Fruit fly (Drosophila melanogaster) whole organism, embryonic: Measurements from ENCODE around the gene fwd.

Experiments
- Asciz ChIP-seq: fragments of 200-800 bp; sonication (Bioruptor generic); optimal IDR thresholded peaks from 2 replicates; lab custom pipeline; 2017; ENCODE audit warnings: missing biosample characterization, mild to moderate bottlenecking, missing genetic modification characterization, missing genetic modification reagents
- C15 ChIP-seq: fragments of 200-800 bp; sonication (Bioruptor generic); IDR thresholded peaks from 3 replicates; pipeline ENCODE4 v1.3.6; 2022; ENCODE audit warnings: missing biosample characterization, missing genetic modification characterization
- CG12659 ChIP-seq: fragments of 200-800 bp; sonication (Bioruptor generic); optimal IDR thresholded peaks from 3 replicates; lab custom pipeline; 2017; ENCODE audit warnings: mild to moderate bottlenecking, missing biosample characterization, missing genetic modification reagents, missing genetic modification characterization
- CG13296 ChIP-seq: fragments of 200-800 bp; sonication (Bioruptor generic); optimal IDR thresholded peaks from 3 replicates; lab custom pipeline; 2018; ENCODE audit warnings: missing biosample characterization, mild to moderate bottlenecking, missing genetic modification characterization
- CG13894 ChIP-seq: fragments of 200-800 bp; sonication (Bioruptor generic); optimal IDR thresholded peaks from 3 replicates; lab custom pipeline; 2018; ENCODE audit warnings: missing biosample characterization, mild to moderate bottlenecking, missing genetic modification characterization, moderate library complexity
- CG14014 ChIP-seq: fragments of 200-800 bp; sonication (Bioruptor generic); IDR thresholded peaks from 2 replicates; pipeline ENCODE4 v1.3.6; 2022; ENCODE audit warnings: missing biosample characterization, missing genetic modification characterization
- CG15514 ChIP-seq: fragments of 200-800 bp; sonication (Bioruptor generic); optimal IDR thresholded peaks from 3 replicates; lab custom pipeline; 2017; ENCODE audit warnings: missing biosample characterization, missing genetic modification characterization, mild to moderate bottlenecking, moderate library complexity, missing genetic modification reagents
- CG16813 ChIP-seq: fragments of 200-800 bp; sonication (Bioruptor generic); IDR thresholded peaks from 3 replicates; pipeline ENCODE4 v1.3.6; 2022; ENCODE audit warnings: missing biosample characterization, missing genetic modification characterization; ENCODE audit not compliant: partially characterized antibody
- CG17361 ChIP-seq: fragments of 200-800 bp; sonication (Bioruptor generic); IDR thresholded peaks from 3 replicates; pipeline ENCODE4 v1.3.6; 2022; ENCODE audit warnings: missing biosample characterization, missing genetic modification characterization
- CG17612 ChIP-seq: fragments of 200-800 bp; sonication (Bioruptor generic); IDR thresholded peaks from 2 replicates; pipeline ENCODE4 v1.3.6; 2022; ENCODE audit warnings: missing biosample characterization, missing genetic modification characterization
- CG17802 ChIP-seq: fragments of 200-800 bp; sonication (Bioruptor generic); optimal IDR thresholded peaks from 2 replicates; lab custom pipeline; 2018; ENCODE audit warnings: missing biosample characterization, mild to moderate bottlenecking, missing genetic modification characterization, moderate library complexity
- CG2129 ChIP-seq: fragments of 200-800 bp; sonication (Bioruptor generic); IDR thresholded peaks from 2 replicates; pipeline ENCODE4 v1.3.6; 2022; ENCODE audit warnings: missing biosample characterization, missing genetic modification characterization; ENCODE audit not compliant: partially characterized antibody
- CG30020 ChIP-seq: fragments of 200-800 bp; optimal IDR thresholded peaks from 2 replicates; lab custom pipeline; 2019; ENCODE audit warnings: missing biosample characterization, mild to moderate bottlenecking, missing genetic modification characterization, moderate library complexity
- CG30431 ChIP-seq: fragments of 200-800 bp; sonication (Bioruptor generic); optimal IDR thresholded peaks from 2 replicates; lab custom pipeline; 2017; ENCODE audit warnings: missing biosample characterization, missing genetic modification characterization
- CG3281 ChIP-seq: fragments of 200-800 bp; sonication (Bioruptor generic); optimal IDR thresholded peaks from 3 replicates; lab custom pipeline; 2017; ENCODE audit warnings: missing biosample characterization, mild to moderate bottlenecking, missing genetic modification characterization
- CG42726 ChIP-seq: fragments of 200-800 bp; sonication (Bioruptor generic); IDR thresholded peaks from 2 replicates; pipeline ENCODE4 v1.3.6; 2022; ENCODE audit warnings: missing biosample characterization, missing genetic modification characterization; ENCODE audit not compliant: partially characterized antibody
- CG4617 ChIP-seq: fragments of 200-800 bp; sonication (Bioruptor generic); optimal IDR thresholded peaks from 3 replicates; lab custom pipeline; 2016; ENCODE audit warnings: missing biosample characterization, missing genetic modification characterization, borderline replicate concordance
- CG9797 ChIP-seq: fragments of 200-800 bp; sonication (Bioruptor generic); optimal IDR thresholded peaks from 3 replicates; lab custom pipeline; 2018; ENCODE audit warnings: missing biosample characterization, mild to moderate bottlenecking, missing genetic modification characterization
- CG9817 ChIP-seq: fragments of 200-800 bp; sonication (Bioruptor generic); optimal IDR thresholded peaks from 2 replicates; lab custom pipeline; 2018; ENCODE audit warnings: missing biosample characterization, mild to moderate bottlenecking, missing genetic modification characterization, moderate library complexity
- CG9876 ChIP-seq: fragments of 200-800 bp; sonication (Bioruptor generic); optimal IDR thresholded peaks from 2 replicates; lab custom pipeline; 2016; ENCODE audit warnings: missing biosample characterization, missing genetic modification characterization
- Chrac-16 ChIP-seq: fragments of 200-800 bp; sonication (Bioruptor generic); optimal IDR thresholded peaks from 3 replicates; lab custom pipeline; 2016; ENCODE audit warnings: missing biosample characterization, missing genetic modification characterization
- D19B ChIP-seq: fragments of 200-800 bp; sonication (Bioruptor generic); optimal IDR thresholded peaks from 2 replicates; lab custom pipeline; 2017; ENCODE audit warnings: missing biosample characterization, mild to moderate bottlenecking, missing genetic modification characterization
- Doc3 ChIP-seq: fragments of 200-800 bp; sonication (Bioruptor generic); IDR thresholded peaks from 3 replicates; pipeline ENCODE4 v1.3.6; 2022; ENCODE audit warnings: missing biosample characterization, missing genetic modification characterization; ENCODE audit not compliant: partially characterized antibody
- HLHmδ ChIP-seq: fragments of 200-800 bp; sonication (Bioruptor generic); optimal IDR thresholded peaks from 2 replicates; lab custom pipeline; 2018; ENCODE audit warnings: missing biosample characterization, mild to moderate bottlenecking, missing genetic modification characterization, moderate library complexity
- Hr39 ChIP-seq: fragments of >200 bp; optimal IDR thresholded peaks from 2 replicates; lab custom pipeline; 2017
- Kr ChIP-seq: fragments of 200-800 bp; sonication (Bioruptor generic); optimal IDR thresholded peaks from 2 replicates; lab custom pipeline; 2017; ENCODE audit warnings: missing biosample characterization, mild to moderate bottlenecking, missing genetic modification characterization
- Lhr ChIP-seq: fragments of 200-800 bp; sonication (Bioruptor generic); optimal IDR thresholded peaks from 3 replicates; lab custom pipeline; 2017; ENCODE audit warnings: mild to moderate bottlenecking, missing biosample characterization, missing genetic modification reagents, missing genetic modification characterization
- Max ChIP-seq: fragments of 200-800 bp; sonication (Bioruptor generic); optimal IDR thresholded peaks from 2 replicates; lab custom pipeline; 2016; ENCODE audit warnings: missing biosample characterization, mild to moderate bottlenecking, missing genetic modification characterization
- Mes4 ChIP-seq: fragments of 200-800 bp; sonication (Bioruptor generic); optimal IDR thresholded peaks from 2 replicates; lab custom pipeline; 2016; ENCODE audit warnings: missing biosample characterization, missing genetic modification characterization
- Nf-YC ChIP-seq: fragments of 200-800 bp; optimal IDR thresholded peaks from 3 replicates; lab custom pipeline; 2019; ENCODE audit warnings: missing biosample characterization, mild to moderate bottlenecking, missing genetic modification characterization, moderate library complexity
- Rfx ChIP-seq: fragments of 200-800 bp; sonication (Bioruptor generic); IDR thresholded peaks from 2 replicates; pipeline ENCODE4 v1.3.6; 2022; ENCODE audit warnings: missing biosample characterization, missing genetic modification characterization
- Sin3A ChIP-seq: fragments of >200 bp; optimal IDR thresholded peaks from 2 replicates; lab custom pipeline; 2018
- ab ChIP-seq: fragments of 200-800 bp; sonication (Bioruptor generic); optimal IDR thresholded peaks from 2 replicates; lab custom pipeline; 2016; ENCODE audit warnings: missing biosample characterization, missing genetic modification characterization
- abd-A ChIP-seq: fragments of 200-800 bp; sonication (Bioruptor generic); optimal IDR thresholded peaks from 3 replicates; lab custom pipeline; 2019; ENCODE audit warnings: missing biosample characterization, mild to moderate bottlenecking, missing genetic modification characterization, moderate library complexity
- amos ChIP-seq: fragments of 200-800 bp; sonication (Bioruptor generic); IDR thresholded peaks from 2 replicates; pipeline ENCODE4 v1.3.6; 2022; ENCODE audit warnings: missing biosample characterization, missing genetic modification characterization; ENCODE audit not compliant: partially characterized antibody
- bsh ChIP-seq, 2 experiments: fragments of 200-800 bp; sonication (Bioruptor generic); optimal IDR thresholded peaks; 2 replicates each; lab custom pipeline; 2017 to 2018; ENCODE audit warnings: mild to moderate bottlenecking in 2 of 2, missing biosample characterization in 2 of 2, missing genetic modification characterization in 2 of 2, moderate library complexity in 1 of 2
- corto ChIP-seq: fragments of 200-800 bp; sonication (Bioruptor generic); optimal IDR thresholded peaks from 2 replicates; lab custom pipeline; 2016; ENCODE audit warnings: missing biosample characterization, mild to moderate bottlenecking, missing genetic modification characterization, moderate library complexity
- dpn ChIP-seq, 2 experiments: fragments of 200-800 bp; sonication (Bioruptor generic); optimal IDR thresholded peaks; 3 replicates each; lab custom pipeline; 2016; ENCODE audit warnings: missing biosample characterization in 2 of 2, missing genetic modification characterization in 2 of 2
- gt ChIP-seq: fragments of 200-800 bp; sonication (Bioruptor generic); IDR thresholded peaks from 2 replicates; pipeline ENCODE4 v1.3.6; 2022; ENCODE audit warnings: missing biosample characterization, missing genetic modification characterization
- h ChIP-seq: fragments of >200 bp; optimal IDR thresholded peaks from 2 replicates; lab custom pipeline; 2017
- hb ChIP-seq: fragments of 200-800 bp; sonication (Bioruptor generic); IDR thresholded peaks from 3 replicates; pipeline ENCODE4 v1.3.6; 2022; ENCODE audit warnings: missing biosample characterization, missing genetic modification characterization; ENCODE audit not compliant: partially characterized antibody
- insv ChIP-seq, 2 experiments: fragments of 200-800 bp; sonication (Bioruptor generic); optimal IDR thresholded peaks; 3 replicates each; lab custom pipeline; 2016 to 2018; ENCODE audit warnings: missing biosample characterization in 2 of 2, missing genetic modification characterization in 2 of 2
- oc ChIP-seq: fragments of 200-800 bp; sonication (Bioruptor generic); optimal IDR thresholded peaks from 2 replicates; lab custom pipeline; 2018; ENCODE audit warnings: missing biosample characterization, mild to moderate bottlenecking, missing genetic modification characterization, moderate library complexity
- peb ChIP-seq: fragments of 200-800 bp; sonication (Bioruptor generic); IDR thresholded peaks from 2 replicates; pipeline ENCODE4 v1.3.6; 2022; ENCODE audit warnings: missing biosample characterization, missing genetic modification characterization
- rib ChIP-seq: fragments of 200-800 bp; sonication (Bioruptor generic); IDR thresholded peaks from 2 replicates; pipeline ENCODE4 v1.3.6; 2022; ENCODE audit warnings: missing biosample characterization, missing genetic modification characterization
- sens ChIP-seq: fragments of 200-800 bp; sonication (Bioruptor generic); peaks from one replicate; lab custom pipeline; 2016; ENCODE audit warnings: missing biosample characterization, missing genetic modification characterization
- tna ChIP-seq: fragments of 200-800 bp; sonication (Bioruptor generic); IDR thresholded peaks from 2 replicates; pipeline ENCODE4 v1.3.6; 2022; ENCODE audit warnings: missing biosample characterization, missing genetic modification characterization; ENCODE audit not compliant: partially characterized antibody
- z ChIP-seq: fragments of 200-800 bp; sonication (Bioruptor generic); IDR thresholded peaks from 3 replicates; pipeline ENCODE4 v1.3.6; 2022; ENCODE audit warnings: missing biosample characterization, missing genetic modification characterization
- zf30C ChIP-seq: fragments of 200-800 bp; sonication (Bioruptor generic); optimal IDR thresholded peaks from 3 replicates; lab custom pipeline; 2018; ENCODE audit warnings: missing biosample characterization, mild to moderate bottlenecking, missing genetic modification characterization

Gene fwd

dm6 chr3L:270760-271500 lies 48.8 kb downstream of the fwd start, which contains the start of gene miple2 (continued):
- TF ChIP-seq CG4617 (GFP tag; lab: Kevin White, UChicago) = no peak
- no peak for TF ChIP-seq ab (GFP tag; lab: Kevin White, UChicago)
- peak; percentile 68 for TF ChIP-seq CG3281
- TF ChIP-seq peb (GFP tag; lab: Robert Waterston, UW) = no peak
- TF ChIP-seq C15 (GFP tag; lab: Robert Waterston, UW) = no peak
- TF ChIP-seq Mes4 = no peak
- TF ChIP-seq oc (tag; lab: Kevin White, UChicago) = peak; percentile 29
- peak; percentile 61 for TF ChIP-seq Asciz (GFP tag; lab: Kevin White, UChicago)
- peak; percentile 46 for TF ChIP-seq Lhr
- peak in 1 of 2 experiments; percentile 3 for TF ChIP-seq insv (GFP tag; optimal IDR thresholded peaks at IDR 0.05; lab: Kevin White, UChicago)
- peak; percentile 26 to 38 for TF ChIP-seq bsh (GFP tag; optimal IDR thresholded peaks at IDR 0.05; lab: Kevin White, UChicago)
- peak; percentile 32 for TF ChIP-seq CG13296 (GFP tag; lab: Kevin White, UChicago)
- no peak for TF ChIP-seq CG17802 (tag; lab: Kevin White, UChicago)
- no peak for TF ChIP-seq CG42726 (GFP tag; lab: Robert Waterston, UW)
- TF ChIP-seq gt = no peak
- TF ChIP-seq hb (GFP tag; lab: Robert Waterston, UW) = no peak
- TF ChIP-seq Max = peak; percentile 42
- TF ChIP-seq CG9876 (GFP tag; lab: Kevin White, UChicago) = no peak
- no peak for TF ChIP-seq Sin3A (lab: Kevin White, UChicago)
- peak; percentile 80 for TF ChIP-seq HLHmδ (GFP tag; lab: Kevin White, UChicago)
- TF ChIP-seq Rfx (GFP tag; lab: Robert Waterston, UW) = no peak
- TF ChIP-seq CG12659 (GFP tag; lab: Kevin White, UChicago) = peak; percentile 52
- TF ChIP-seq h (lab: Kevin White, UChicago) = no peak
- TF ChIP-seq CG9817 = no peak
- peak; percentile 98 for TF ChIP-seq z (GFP tag; lab: Robert Waterston, UW)
- peak; percentile 13 to 38 for TF ChIP-seq dpn (GFP tag; optimal IDR thresholded peaks at IDR 0.05; lab: Kevin White, UChicago)
- TF ChIP-seq abd-A (tag; lab: Kevin White, UChicago) = peak; percentile 51
- TF ChIP-seq corto = no peak
- no peak for TF ChIP-seq CG16813 (GFP tag; lab: Robert Waterston, UW)
- TF ChIP-seq CG13894 (tag; lab: Kevin White, UChicago) = peak; percentile 46
- TF ChIP-seq CG14014 = no peak
- no peak for TF ChIP-seq Hr39 (lab: Kevin White, UChicago)
- TF ChIP-seq D19B (GFP tag; lab: Kevin White, UChicago) = peak; percentile 4
- peak; percentile 51 for TF ChIP-seq Kr (GFP tag; lab: Kevin White, UChicago)
- TF ChIP-seq CG30431 (GFP tag; lab: Kevin White, UChicago) = peak; percentile 1
- peak; percentile 35 for TF ChIP-seq Nf-YC (tag; lab: Kevin White, UChicago)
- TF ChIP-seq amos (GFP tag; lab: Robert Waterston, UW) = no peak; the same call in 1 of the 2 replicates
- TF ChIP-seq Doc3 (GFP tag; lab: Robert Waterston, UW) = no peak
- TF ChIP-seq CG15514 (GFP tag; lab: Kevin White, UChicago) = no peak
- peak; percentile 13 for TF ChIP-seq CG30020
- TF ChIP-seq CG9797 (GFP tag; lab: Kevin White, UChicago) = no peak
- no peak for TF ChIP-seq CG2129 (GFP tag; lab: Robert Waterston, UW)
- TF ChIP-seq CG17612 (GFP tag; lab: Robert Waterston, UW) = no peak
- TF ChIP-seq Chrac-16 (GFP tag; lab: Kevin White, UChicago) = no peak
- peak; percentile 77 for TF ChIP-seq zf30C (GFP tag; lab: Kevin White, UChicago)
- TF ChIP-seq rib = 0 out of 2 replicates have a peak, but pooled peaks have one; percentile 38
- no peak for TF ChIP-seq tna (GFP tag; lab: Robert Waterston, UW)
- peak; percentile 84 for TF ChIP-seq sens (GFP tag; lab: Kevin White, UChicago)
- peak; percentile 71; the same call in 2 of the 3 replicates for TF ChIP-seq CG17361 (GFP tag; lab: Robert Waterston, UW)
